Fruit fly (Drosophila melanogaster): ENCODE measurements around the gene CG1695.

The CG1695 gene

dm6 chrX:20488701-20489122, 55.0 kb downstream of the CG1695 start (continued):
- TF ChIP-seq D19B (GFP tag; optimal IDR thresholded peaks at IDR 0.05) (no peak), CG9215 (GFP tag; IDR thresholded peaks at IDR 0.05) (peak; percentile 21; the same call in 1 of the 2 replicates), her (GFP tag; optimal IDR thresholded peaks at IDR 0.05) (no peak), pb (GFP tag; optimal IDR thresholded peaks at IDR 0.05) (no peak), CG1529 (GFP tag; optimal IDR thresholded peaks at IDR 0.05) (peak; percentile 61), fru (optimal IDR thresholded peaks at IDR 0.05) (no peak), Sox100B (GFP tag; optimal IDR thresholded peaks at IDR 0.05) (peak; percentile 80), CG6854 (GFP tag; optimal IDR thresholded peaks at IDR 0.05) (peak; percentile 34), NK7.1 (GFP tag; optimal IDR thresholded peaks at IDR 0.05) (no peak), CG11695 (GFP tag; IDR thresholded peaks at IDR 0.05) (peak; percentile 48; the same call in 1 of the 3 replicates), amos (GFP tag; IDR thresholded peaks at IDR 0.05; ENCODE audit: partially characterized antibody) (no peak), CG14014 (GFP tag; IDR thresholded peaks at IDR 0.05) (no peak), Doc3 (GFP tag; IDR thresholded peaks at IDR 0.05; ENCODE audit: partially characterized antibody) (no peak), tup (GFP tag; optimal IDR thresholded peaks at IDR 0.05) (no peak), dati (GFP tag; IDR thresholded peaks at IDR 0.05) (no peak), nerfin-2 (GFP tag; IDR thresholded peaks at IDR 0.05; ENCODE audit: partially characterized antibody) (no peak), ato (GFP tag; IDR thresholded peaks at IDR 0.05; ENCODE audit: partially characterized antibody) (no peak), Side (GFP tag; optimal IDR thresholded peaks at IDR 0.05) (no peak), CG1602 (GFP tag; optimal IDR thresholded peaks at IDR 0.05) (peak; percentile 28), Dbx (GFP tag; IDR thresholded peaks at IDR 0.05) (no peak), cwo (GFP tag; optimal IDR thresholded peaks at IDR 0.05) (peak; percentile 51), sens-2 (GFP tag; IDR thresholded peaks at IDR 0.05) (no peak), lbe (GFP tag; optimal IDR thresholded peaks at IDR 0.05) (no peak), CTCF (GFP tag; optimal IDR thresholded peaks at IDR 0.05) (no peak), mld (GFP tag; IDR thresholded peaks at IDR 0.05; ENCODE audit: partially characterized antibody) (no peak), NFAT (GFP tag; IDR thresholded peaks at IDR 0.05) (no peak), pita (GFP tag; optimal IDR thresholded peaks at IDR 0.05) (no peak), CG34376 (GFP tag; optimal IDR thresholded peaks at IDR 0.05) (peak; percentile 6), Atf6 (GFP tag; IDR thresholded peaks at IDR 0.05) (peak; percentile 44), CG3838 (GFP tag; optimal IDR thresholded peaks at IDR 0.05) (no peak), CG18764 (GFP tag; optimal IDR thresholded peaks at IDR 0.05) (peak; percentile 9), CG17568 (GFP tag; optimal IDR thresholded peaks at IDR 0.05) (peak; percentile 7), dpn (GFP tag; optimal IDR thresholded peaks at IDR 0.05) (peak; percentile 14 to 64), Mrtf (GFP tag; IDR thresholded peaks at IDR 0.05) (no peak), ab (GFP tag; optimal IDR thresholded peaks at IDR 0.05) (no peak), otp (GFP tag; IDR thresholded peaks at IDR 0.05) (no peak), da (GFP tag; optimal IDR thresholded peaks at IDR 0.05) (no peak), CG4404 (GFP tag; IDR thresholded peaks at IDR 0.05) (no peak), CG6272 (GFP tag; IDR thresholded peaks at IDR 0.05) (no peak), CG9609 (GFP tag; optimal IDR thresholded peaks at IDR 0.05) (peak; percentile 26), CG17186 (GFP tag; optimal IDR thresholded peaks at IDR 0.05) (no peak), Kr (GFP tag; optimal IDR thresholded peaks at IDR 0.05) (no peak), gsb (GFP tag; IDR thresholded peaks at IDR 0.05) (no peak), Dll (GFP tag; IDR thresholded peaks at IDR 0.05; ENCODE audit: partially characterized antibody) (no peak), CkIIα-i1 (GFP tag; IDR thresholded peaks at IDR 0.05) (no peak), CG17912 (GFP tag; optimal IDR thresholded peaks at IDR 0.05) (no peak), CG5245 (GFP tag; optimal IDR thresholded peaks at IDR 0.05) (no peak), CG12236 (GFP tag; optimal IDR thresholded peaks at IDR 0.05) (no peak), CG16815 (GFP tag; optimal IDR thresholded peaks at IDR 0.05) (peak; percentile 52), CG11247 (GFP tag; IDR thresholded peaks at IDR 0.05) (no peak), CG17385 (GFP tag; optimal IDR thresholded peaks at IDR 0.05) (peak; percentile 73), CG2120 (GFP tag; optimal IDR thresholded peaks at IDR 0.05) (peak; percentile 36), bowl (GFP tag; IDR thresholded peaks at IDR 0.05) (no peak)

Data from whole organism, embryonic.